Fruit fly (Drosophila melanogaster) whole organism: Measurements from ENCODE around the gene mRpS34.

Source experiments
- Dll ChIP-seq: fragments of >200 bp; optimal IDR thresholded peaks from 2 replicates; lab custom pipeline; 2017
- EcR ChIP-seq, 2 experiments: fragments of >200 bp; optimal IDR thresholded peaks; 2 replicates each; lab custom pipeline; 2017; ENCODE audit warnings: missing biosample characterization in 2 of 2, missing genetic modification characterization in 2 of 2, missing genetic modification reagents in 2 of 2

DNA sequence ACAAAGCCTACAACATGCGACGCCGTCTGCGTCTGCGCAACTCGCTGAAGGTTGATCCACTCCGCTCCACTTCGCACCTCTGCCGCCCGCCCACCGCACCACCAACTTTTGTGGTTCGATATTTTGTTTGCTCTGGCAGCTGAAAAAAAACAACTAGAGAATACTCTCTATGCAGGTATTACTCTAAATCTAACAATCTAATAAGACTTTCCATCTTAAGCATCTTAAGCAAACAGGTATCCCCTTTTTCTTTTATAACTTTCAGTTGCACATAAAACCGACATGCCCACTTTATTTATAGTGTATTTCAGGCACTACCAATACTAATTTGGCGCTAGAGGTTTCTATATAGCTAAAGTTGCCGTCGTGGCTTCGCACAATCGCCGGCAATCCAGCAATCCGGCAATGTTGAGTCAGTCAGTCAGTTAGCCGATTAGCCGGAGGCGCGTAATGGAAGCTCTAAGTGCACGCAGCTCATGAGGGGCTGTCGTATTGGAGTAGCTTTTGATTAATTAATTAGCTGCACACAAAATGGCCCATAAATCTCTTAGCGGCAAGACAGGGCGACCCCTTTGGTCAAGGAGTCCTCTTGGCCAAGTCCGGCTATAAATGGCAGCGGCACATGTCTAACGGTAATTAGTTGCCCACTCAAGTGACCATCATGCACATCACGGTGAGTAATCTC is 19.5 kb upstream of the mRpS34 start, which contains the start of gene CG13058:
- TF ChIP-seq Dll (lab: Kevin White, UChicago) (no peak), EcR (GFP tag; optimal IDR thresholded peaks at IDR 0.05; lab: Kevin White, UChicago) (no peak)
